Fruit fly (Drosophila melanogaster): ENCODE results near the gene Elovl7.

Elovl7 gene

DNA sequence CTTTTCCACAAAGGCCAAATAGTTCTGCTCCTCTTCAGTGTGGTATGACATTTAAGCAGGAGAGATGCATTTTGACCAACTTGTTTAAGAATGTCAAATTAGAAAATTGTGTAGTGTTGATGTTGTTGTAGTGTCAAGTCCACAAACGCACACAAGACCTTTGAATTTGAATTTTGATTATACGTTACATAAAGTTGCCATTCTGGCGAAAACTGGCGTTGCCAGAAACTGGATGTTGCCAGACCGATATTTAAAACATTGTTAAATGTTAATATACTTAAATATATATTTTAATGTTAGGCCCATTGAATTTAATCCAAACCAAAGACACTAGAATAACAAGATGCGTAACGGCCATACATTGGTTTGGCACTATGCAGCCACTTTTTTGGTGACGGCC lies 22.6 kb downstream of the Elovl7 start (continued):
- TF ChIP-seq Kr (GFP tag; optimal IDR thresholded peaks at IDR 0.05) (no peak), CG14441 (GFP tag; IDR thresholded peaks at IDR 0.05) (no peak), HmgZ (tag; optimal IDR thresholded peaks at IDR 0.05) (no peak), B-H2 (GFP tag; optimal IDR thresholded peaks at IDR 0.05) (no peak), so (GFP tag; IDR thresholded peaks at IDR 0.05) (no peak), CG12155 (GFP tag; optimal IDR thresholded peaks at IDR 0.05) (no peak), CG9727 (GFP tag; optimal IDR thresholded peaks at IDR 0.05) (no peak), Neu2 (GFP tag; optimal IDR thresholded peaks at IDR 0.05; ENCODE audit: borderline replicate concordance) (no peak), CG18599 (GFP tag; optimal IDR thresholded peaks at IDR 0.05) (no peak), CkIIα-i1 (GFP tag; IDR thresholded peaks at IDR 0.05) (no peak), E2f2 (GFP tag; IDR thresholded peaks at IDR 0.05) (peak; percentile 74), nmo (GFP tag; optimal IDR thresholded peaks at IDR 0.05) (no peak), trem (tag; optimal IDR thresholded peaks at IDR 0.05) (peak; percentile 18), CG18764 (GFP tag; optimal IDR thresholded peaks at IDR 0.05) (no peak), CG14014 (GFP tag; IDR thresholded peaks at IDR 0.05) (no peak), lmd (GFP tag; IDR thresholded peaks at IDR 0.05) (no peak), CG1603 (tag; optimal IDR thresholded peaks at IDR 0.05) (peak; percentile 29), abd-A (tag; optimal IDR thresholded peaks at IDR 0.05) (no peak), Bteb2 (GFP tag; optimal IDR thresholded peaks at IDR 0.05) (no peak), Hsf (GFP tag; optimal IDR thresholded peaks at IDR 0.05) (no peak), disco-r (GFP tag; optimal IDR thresholded peaks at IDR 0.05) (no peak), CG34422 (GFP tag; IDR thresholded peaks at IDR 0.05) (no peak), Hand (GFP tag; optimal IDR thresholded peaks at IDR 0.05) (no peak), CG10462 (GFP tag; optimal IDR thresholded peaks at IDR 0.05) (no peak), Sry-δ (GFP tag; optimal IDR thresholded peaks at IDR 0.05) (no peak), seq (GFP tag; IDR thresholded peaks at IDR 0.05) (no peak), NfI (GFP tag; optimal IDR thresholded peaks at IDR 0.05) (no peak), Deaf1 (tag; optimal IDR thresholded peaks at IDR 0.05) (no peak), CG6854 (GFP tag; optimal IDR thresholded peaks at IDR 0.05) (no peak), CG14667 (GFP tag; IDR thresholded peaks at IDR 0.05) (no peak), Fer2 (tag; optimal IDR thresholded peaks at IDR 0.05) (no peak), pros (GFP tag; optimal IDR thresholded peaks at IDR 0.05) (no peak), ERR (GFP tag; optimal IDR thresholded peaks at IDR 0.05) (no peak), CG3847 (GFP tag; IDR thresholded peaks at IDR 0.05) (no peak), bab2 (GFP tag; optimal IDR thresholded peaks at IDR 0.05) (no peak), gcm (GFP tag; optimal IDR thresholded peaks at IDR 0.05) (no peak), Antp (GFP tag; optimal IDR thresholded peaks at IDR 0.05) (no peak), jigr1 (GFP tag; IDR thresholded peaks at IDR 0.05) (no peak; the same call in 2 of the 3 replicates), CG5180 (GFP tag; optimal IDR thresholded peaks at IDR 0.05) (no peak), CG9609 (GFP tag; optimal IDR thresholded peaks at IDR 0.05) (no peak), NC2β (GFP tag; optimal IDR thresholded peaks at IDR 0.05) (no peak), YL-1 (GFP tag; optimal IDR thresholded peaks at IDR 0.05) (peak; percentile 2), CG15073 (GFP tag; optimal IDR thresholded peaks at IDR 0.05) (no peak), knrl (GFP tag; IDR thresholded peaks at IDR 0.05; ENCODE audit: partially characterized antibody) (no peak), fd64A (GFP tag; optimal IDR thresholded peaks at IDR 0.05) (no peak), CG8765 (GFP tag; IDR thresholded peaks at IDR 0.05) (no peak), BEAF-32 (GFP tag; optimal IDR thresholded peaks at IDR 0.05) (peak; percentile 11), CG10321 (GFP tag; IDR thresholded peaks at IDR 0.05) (no peak), tin (GFP tag; optimal IDR thresholded peaks at IDR 0.05) (no peak), crc (GFP tag; optimal IDR thresholded peaks at IDR 0.05) (no peak), Dp (GFP tag; optimal IDR thresholded peaks at IDR 0.05) (peak; percentile 72), CG32532 (GFP tag; IDR thresholded peaks at IDR 0.05) (peak; percentile 42; the same call in 1 of the 2 replicates)

Data from whole organism, embryonic.